Fruit fly (Drosophila melanogaster): Measurements from ENCODE around the gene beat-IIIa.

DNA sequence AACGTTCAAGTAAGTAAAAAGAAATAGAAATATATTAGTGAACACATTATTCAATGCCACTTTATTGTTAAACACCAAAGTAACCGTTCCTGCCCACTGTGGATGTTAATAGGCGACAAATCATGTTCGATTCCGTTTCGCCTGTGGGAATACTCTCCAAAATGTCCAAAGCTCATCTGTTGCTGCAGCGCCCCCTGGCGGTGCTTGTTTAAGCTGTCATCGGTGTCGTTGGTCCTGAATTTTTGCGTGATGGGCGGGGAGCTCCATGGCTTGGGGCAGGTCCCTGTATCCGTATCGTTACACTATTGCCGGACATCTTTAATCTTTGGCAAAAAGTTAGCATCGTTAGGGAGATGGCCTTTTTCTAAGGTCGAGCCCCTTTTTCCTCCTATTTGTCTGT is 71.0 kb downstream of the beat-IIIa start:
- TF ChIP-seq psq (optimal IDR thresholded peaks at IDR 0.05) (no peak), h (optimal IDR thresholded peaks at IDR 0.05) (no peak), Myc (optimal IDR thresholded peaks at IDR 0.05) (no peak), Sin3A (optimal IDR thresholded peaks at IDR 0.05) (no peak), ttk (optimal IDR thresholded peaks at IDR 0.05) (no peak)
